Worm (Caenorhabditis elegans): ENCODE results near the gene ceh-58.

The ceh-58 gene

ce11 chrII:10369547-10370028 is at the start of gene ceh-58:
TSS of gene ceh-58 (minus strand) at chrII:10369597.
- TF ChIP-seq snpc-1.3 (tag; optimal IDR thresholded peaks at IDR 0.05; ENCODE audit: insufficient read depth) (no peak), akir-1 (GFP tag; optimal IDR thresholded peaks at IDR 0.05) (no peak), lin-35 (GFP tag; optimal IDR thresholded peaks at IDR 0.05) (no peak), snpc-3.4 (tag; optimal IDR thresholded peaks at IDR 0.05) (no peak), K12H6.12 (tag; optimal IDR thresholded peaks at IDR 0.05) (no peak), tbp1 (GFP tag; optimal IDR thresholded peaks at IDR 0.05) (no peak), lin-54 (GFP tag; optimal IDR thresholded peaks at IDR 0.05) (no peak), nhr-90 (tag; optimal IDR thresholded peaks at IDR 0.05) (no peak), hmg-20 (GFP tag; IDR thresholded peaks at IDR 0.05) (no peak), egl-18 (GFP tag; IDR thresholded peaks at IDR 0.05) (no peak), ceh-27 (GFP tag; optimal IDR thresholded peaks at IDR 0.05) (no peak), snpc-1.1 (tag; optimal IDR thresholded peaks at IDR 0.05; ENCODE audit: insufficient read depth) (no peak), F49E8.2 (tag; optimal IDR thresholded peaks at IDR 0.05; ENCODE audit: insufficient read depth) (no peak), D2030.7 (GFP tag; IDR thresholded peaks at IDR 0.05) (no peak), tlf-1 (GFP tag; optimal IDR thresholded peaks at IDR 0.05) (no peak), cebp-2 (GFP tag; IDR thresholded peaks at IDR 0.05) (no peak)

- peak; percentile 83 for TF ChIP-seq madf-8 (GFP tag; conservative IDR thresholded peaks at IDR 0.05)
- no peak for TF ChIP-seq nhr-27 (tag; optimal IDR thresholded peaks at IDR 0.05)
- TF ChIP-seq F52B5.7 (tag; optimal IDR thresholded peaks at IDR 0.05), result no peak
- TF ChIP-seq F23B12.7 (tag; optimal IDR thresholded peaks at IDR 0.05; ENCODE audit: insufficient read depth), result no peak
- no peak for TF ChIP-seq zim-3 (tag; optimal IDR thresholded peaks at IDR 0.05)
- TF ChIP-seq unc-62 (GFP tag; optimal IDR thresholded peaks at IDR 0.05), result no peak
- no peak for TF ChIP-seq ceh-40 (GFP tag; IDR thresholded peaks at IDR 0.05)
- no peak for TF ChIP-seq hsf-1 (GFP tag; IDR thresholded peaks at IDR 0.05)
- no peak for TF ChIP-seq ccch-3 (GFP tag; optimal IDR thresholded peaks at IDR 0.05)
- no peak for TF ChIP-seq him-1 (tag; optimal IDR thresholded peaks at IDR 0.05)
- TF ChIP-seq nhr-179 (tag; optimal IDR thresholded peaks at IDR 0.05), result no peak
- TF ChIP-seq lsl-1 (GFP tag; optimal IDR thresholded peaks at IDR 0.05), result peak; percentile 61
- TF ChIP-seq D2030.7 (GFP tag; IDR thresholded peaks at IDR 0.05), result peak; percentile 42; the same call in 1 of the 2 replicates
- TF ChIP-seq ceh-100 (GFP tag; IDR thresholded peaks at IDR 0.05), result no peak
- TF ChIP-seq attf-3 (GFP tag; conservative IDR thresholded peaks at IDR 0.05), result no peak
- TF ChIP-seq mcd-1 (GFP tag; IDR thresholded peaks at IDR 0.05), result no peak
- TF ChIP-seq egl-44 (GFP tag; IDR thresholded peaks at IDR 0.05), result no peak
- no peak for TF ChIP-seq madf-3 (GFP tag; IDR thresholded peaks at IDR 0.05)
- no peak for TF ChIP-seq nhr-90 (tag; optimal IDR thresholded peaks at IDR 0.05)
- no peak for TF ChIP-seq lin-35 (GFP tag; optimal IDR thresholded peaks at IDR 0.05)
- no peak for TF ChIP-seq attf-6 (GFP tag; IDR thresholded peaks at IDR 0.05)
- TF ChIP-seq F39B2.1 (GFP tag; IDR thresholded peaks at IDR 0.05), result no peak
- TF ChIP-seq F49E8.2 (tag; optimal IDR thresholded peaks at IDR 0.05; ENCODE audit: insufficient read depth), result no peak
- TF ChIP-seq F33H1.4 (GFP tag; IDR thresholded peaks at IDR 0.05), result peak; percentile 58
- 0 out of 2 replicates have a peak, but pooled peaks have one; percentile 5 for TF ChIP-seq hmg-1.2 (GFP tag; IDR thresholded peaks at IDR 0.05)
- TF ChIP-seq dox-1 (GFP tag; IDR thresholded peaks at IDR 0.05), result no peak
- no peak for TF ChIP-seq C17E4.6 (GFP tag; IDR thresholded peaks at IDR 0.05)
- TF ChIP-seq akir-1 (GFP tag; optimal IDR thresholded peaks at IDR 0.05), result no peak
- TF ChIP-seq mxl-1 (tag; optimal IDR thresholded peaks at IDR 0.05), result no peak
- no peak for TF ChIP-seq sptf-2 (GFP tag; optimal IDR thresholded peaks at IDR 0.05)
- no peak for TF ChIP-seq sea-2 (GFP tag; IDR thresholded peaks at IDR 0.05)
- no peak for TF ChIP-seq nfya-1 (tag; optimal IDR thresholded peaks at IDR 0.05; ENCODE audit: borderline replicate concordance, insufficient read depth)
- TF ChIP-seq madf-10 (tag; optimal IDR thresholded peaks at IDR 0.05), result no peak
- TF ChIP-seq aptf-2 (GFP tag; conservative IDR thresholded peaks at IDR 0.05), result no peak
- no peak for TF ChIP-seq F10E7.11 (tag; optimal IDR thresholded peaks at IDR 0.05)
These were observed 47.0 kb upstream of the ceh-58 start, which contains the start of gene eif-2A for ce11 chrII:10416332-10416863. TSS of gene eif-2A (plus strand) at chrII:10416800.

Data from whole organism, young adult.